Worm (Caenorhabditis elegans) whole organism, L4 larva: ENCODE measurements around the gene prp-19.

Experiments used
- F44E2.7 ChIP-seq: fragments of 200-800 bp; sonication (Bioruptor generic); IDR thresholded peaks from 2 replicates; pipeline ENCODE4 v2.1.2; 2022; ENCODE audit warnings: missing genetic modification characterization, missing compliant biosample characterization
- T26A8.4 ChIP-seq: fragments of 200-800 bp; sonication (Bioruptor generic); IDR thresholded peaks from 2 replicates; pipeline ENCODE4 v1.3.6; 2022; ENCODE audit warnings: missing genetic modification characterization, missing compliant biosample characterization
- aly-2 ChIP-seq: sonication (generic microtip); optimal IDR thresholded peaks from 2 replicates; lab custom pipeline; 2018; ENCODE audit warnings: missing biosample characterization, missing genetic modification characterization
- ama-1 ChIP-seq: fragments of 150-350 bp; optimal IDR thresholded peaks from 2 replicates; lab custom pipeline; 2014; ENCODE audit warnings: inconsistent platforms, mixed read lengths
- dmd-9 ChIP-seq: fragments of 200-800 bp; sonication (Bioruptor generic); IDR thresholded peaks from 2 replicates; pipeline ENCODE4 v1.3.6; 2022; ENCODE audit warnings: missing genetic modification reagents, missing genetic modification characterization, missing compliant biosample characterization
- duxl-1 ChIP-seq: sonication (generic microtip); optimal IDR thresholded peaks from 2 replicates; lab custom pipeline; 2016; ENCODE audit warnings: mild to moderate bottlenecking, missing genetic modification characterization, moderate library complexity, missing compliant biosample characterization; ENCODE audit not compliant: poor library complexity
- lim-7 ChIP-seq: fragments of 200-800 bp; sonication (Bioruptor generic); IDR thresholded peaks from 2 replicates; pipeline ENCODE4 v1.3.6; 2022; ENCODE audit warnings: missing genetic modification characterization, missing compliant biosample characterization
- nhr-25 ChIP-seq: sonication (generic microtip); optimal IDR thresholded peaks from 2 replicates; lab custom pipeline; 2017; ENCODE audit warnings: missing genetic modification characterization, mild to moderate bottlenecking, missing compliant biosample characterization, antibody characterized with exemption, moderate library complexity, borderline replicate concordance; ENCODE audit not compliant: insufficient read depth
- nhr-28 ChIP-seq: fragments of 150-350 bp; optimal IDR thresholded peaks from 2 replicates; lab custom pipeline; 2014; ENCODE audit warnings: missing biosample characterization, missing genetic modification characterization
- nhr-48 ChIP-seq: sonication (generic microtip); optimal IDR thresholded peaks from 2 replicates; lab custom pipeline; 2016; ENCODE audit warnings: mild to moderate bottlenecking, missing genetic modification characterization, missing compliant biosample characterization
- nhr-77 ChIP-seq: fragments of 150-350 bp; optimal IDR thresholded peaks from 2 replicates; lab custom pipeline; 2014; ENCODE audit warnings: missing biosample characterization, missing genetic modification characterization
- snpc-4 ChIP-seq: fragments of 150-350 bp; optimal IDR thresholded peaks from 2 replicates; lab custom pipeline; 2014; ENCODE audit warnings: missing biosample characterization, missing genetic modification characterization
- tra-1 ChIP-seq: fragments of 200-800 bp; sonication (Bioruptor generic); IDR thresholded peaks from 2 replicates; pipeline ENCODE4 v1.3.6; 2022; ENCODE audit warnings: missing genetic modification reagents, missing genetic modification characterization, missing compliant biosample characterization
- unc-62 ChIP-seq, 3 experiments: fragments of 150-350 bp in 1 of 3; sonication (generic microtip); optimal IDR thresholded peaks in 2 of 3; peaks in 1 of 3; 1 replicate in 1 of 3; 2 replicates in 2 of 3; lab custom pipeline; 2014 to 2017; ENCODE audit warnings: missing biosample characterization in 3 of 3, missing genetic modification characterization in 3 of 3, missing genetic modification reagents in 3 of 3, missing genotype in 1 of 3

- no peak for TF ChIP-seq duxl-1 (tag; lab: Kevin White, UChicago)
- TF ChIP-seq dmd-9 (GFP tag; lab: Robert Waterston, UW): no peak
- TF ChIP-seq aly-2: no peak
- no peak for TF ChIP-seq unc-62 (GFP tag; optimal IDR thresholded peaks at IDR 0.05 in 1 of 2; lab: Kevin White, UChicago)
- TF ChIP-seq unc-62 (tag; optimal IDR thresholded peaks at IDR 0.05; lab: Kevin White, UChicago): no peak
- no peak for TF ChIP-seq lim-7 (GFP tag; lab: Robert Waterston, UW)
- TF ChIP-seq F44E2.7 (GFP tag; lab: Robert Waterston, UW): no peak
- TF ChIP-seq nhr-77 (tag; lab: Kevin White, UChicago): no peak
- TF ChIP-seq nhr-28 (tag; lab: Kevin White, UChicago): peak; percentile 17
- TF ChIP-seq ama-1 (lab: Kevin White, UChicago): no peak
- TF ChIP-seq nhr-25 (tag; lab: Kevin White, UChicago): no peak
- TF ChIP-seq nhr-48 (tag; lab: Kevin White, UChicago): no peak
- TF ChIP-seq snpc-4 (tag; lab: Kevin White, UChicago): no peak
- no peak for TF ChIP-seq T26A8.4 (GFP tag; lab: Robert Waterston, UW)
- 0 out of 2 replicates have a peak, but pooled peaks have one; percentile 52 for TF ChIP-seq tra-1 (GFP tag; lab: Robert Waterston, UW)
Measured at ce11 chrIII:5145874-5146273, 26.0 kb downstream of the prp-19 start.
